Worm (Caenorhabditis elegans) whole organism, young adult: ENCODE results near the gene Y110A2AR.1.

Experiments
- B0035.1 ChIP-seq: sonication (generic microtip); optimal IDR thresholded peaks from 2 replicates; lab custom pipeline; 2016; ENCODE audit warnings: missing genetic modification characterization, mild to moderate bottlenecking, missing compliant biosample characterization, missing genotype, missing genetic modification reagents
- C17E4.6 ChIP-seq: fragments of 200-800 bp; sonication (Bioruptor generic); IDR thresholded peaks from 2 replicates; pipeline ENCODE4 v1.3.6; 2022; ENCODE audit warnings: missing genetic modification reagents, missing genetic modification characterization, missing compliant biosample characterization
- F52B5.7 ChIP-seq: sonication (generic microtip); optimal IDR thresholded peaks from 2 replicates; lab custom pipeline; 2016; ENCODE audit warnings: mild to moderate bottlenecking, missing genetic modification characterization, missing compliant biosample characterization
- K11D2.4 ChIP-seq: fragments of 200-800 bp; sonication (Bioruptor generic); IDR thresholded peaks from 2 replicates; pipeline ENCODE4 v1.3.6; 2022; ENCODE audit warnings: missing genetic modification reagents, missing genetic modification characterization, missing compliant biosample characterization
- Y79H2A.3 ChIP-seq: fragments of 200-800 bp; sonication (Bioruptor generic); conservative IDR thresholded peaks from 2 replicates; pipeline ENCODE4 v1.3.6; 2022; ENCODE audit warnings: missing genetic modification reagents, missing genetic modification characterization, missing compliant biosample characterization
- ama-1 ChIP-seq, 3 experiments: fragments of 150-350 bp in 1 of 3; sonication (generic microtip) in 2 of 3; optimal IDR thresholded peaks; 2 replicates each; lab custom pipeline; 2014 to 2018; ENCODE audit warnings: missing biosample characterization in 2 of 3, missing genetic modification characterization in 2 of 3, missing genetic modification reagents in 2 of 3
- aptf-2 ChIP-seq: fragments of 200-800 bp; sonication (Bioruptor generic); conservative IDR thresholded peaks from 2 replicates; pipeline ENCODE4 v1.3.6; 2022; ENCODE audit warnings: missing genetic modification reagents, missing genetic modification characterization, missing compliant biosample characterization
- aptf-3 ChIP-seq: fragments of 200-800 bp; sonication (Bioruptor generic); IDR thresholded peaks from 2 replicates; pipeline ENCODE4 v1.3.6; 2022; ENCODE audit warnings: missing genetic modification characterization, missing compliant biosample characterization
- atf-7 ChIP-seq: sonication (generic microtip); optimal IDR thresholded peaks from 2 replicates; lab custom pipeline; 2017; ENCODE audit warnings: mild to moderate bottlenecking, missing genetic modification characterization, missing compliant biosample characterization
- attf-3 ChIP-seq: fragments of 200-800 bp; sonication (Bioruptor generic); conservative IDR thresholded peaks from 2 replicates; pipeline ENCODE4 v1.3.6; 2022; ENCODE audit warnings: missing genetic modification reagents, missing genetic modification characterization, missing compliant biosample characterization
- attf-6 ChIP-seq: fragments of 200-800 bp; sonication (Bioruptor generic); IDR thresholded peaks from 2 replicates; pipeline ENCODE4 v1.3.6; 2022; ENCODE audit warnings: missing genetic modification reagents, missing genetic modification characterization, missing compliant biosample characterization
- cebp-1 ChIP-seq, 2 experiments: fragments of 200-800 bp in 1 of 2; sonication (Bioruptor generic) in 1 of 2; sonication (generic microtip) in 1 of 2; IDR thresholded peaks in 1 of 2; optimal IDR thresholded peaks in 1 of 2; 2 replicates each; pipeline versions ENCODE4 v1.3.6 to Lab custom; 2017 to 2022; ENCODE audit warnings: missing compliant biosample characterization in 2 of 2, missing genetic modification characterization in 2 of 2, mild to moderate bottlenecking in 1 of 2, missing genetic modification reagents in 1 of 2, moderate library complexity in 1 of 2
- cebp-2 ChIP-seq: fragments of 200-800 bp; sonication (Bioruptor generic); IDR thresholded peaks from 2 replicates; pipeline ENCODE4 v1.3.6; 2022; ENCODE audit warnings: missing genetic modification characterization, missing compliant biosample characterization
- ceh-79 ChIP-seq: sonication (generic microtip); optimal IDR thresholded peaks from 2 replicates; lab custom pipeline; 2017; ENCODE audit warnings: mild to moderate bottlenecking, missing genetic modification characterization, missing compliant biosample characterization
- chd-7 ChIP-seq: sonication (generic microtip); optimal IDR thresholded peaks from 2 replicates; lab custom pipeline; 2016; ENCODE audit warnings: mild to moderate bottlenecking, missing genetic modification characterization, moderate library complexity, missing compliant biosample characterization
- dox-1 ChIP-seq: fragments of 200-800 bp; sonication (Bioruptor generic); IDR thresholded peaks from 2 replicates; pipeline ENCODE4 v1.3.6; 2022; ENCODE audit warnings: missing genetic modification reagents, missing genetic modification characterization, missing compliant biosample characterization
- dpl-1 ChIP-seq: fragments of 150-350 bp; optimal IDR thresholded peaks from 2 replicates; lab custom pipeline; 2014; ENCODE audit warnings: missing biosample characterization, missing genetic modification reagents, missing genetic modification characterization
- egl-44 ChIP-seq: fragments of 200-800 bp; sonication (Bioruptor generic); IDR thresholded peaks from 2 replicates; pipeline ENCODE4 v1.3.6; 2022; ENCODE audit warnings: missing genetic modification reagents, missing genetic modification characterization, missing compliant biosample characterization
- egrh-3 ChIP-seq: fragments of 200-800 bp; sonication (Bioruptor generic); IDR thresholded peaks from 2 replicates; pipeline ENCODE4 v1.3.6; 2022; ENCODE audit warnings: missing genetic modification reagents, missing genetic modification characterization, missing compliant biosample characterization
- gei-17 ChIP-seq: fragments of 200-800 bp; sonication (Bioruptor generic); optimal IDR thresholded peaks from 2 replicates; lab custom pipeline; 2018; ENCODE audit warnings: mild to moderate bottlenecking, missing genetic modification characterization, missing compliant biosample characterization
- hlh-26 ChIP-seq: fragments of 200-800 bp; sonication (Bioruptor generic); conservative IDR thresholded peaks from 2 replicates; pipeline ENCODE4 v1.3.6; 2022; ENCODE audit warnings: missing genetic modification reagents, missing genetic modification characterization, missing compliant biosample characterization
- hmg-1.2 ChIP-seq: fragments of 200-800 bp; sonication (Bioruptor generic); IDR thresholded peaks from 2 replicates; pipeline ENCODE4 v1.3.6; 2022; ENCODE audit warnings: missing genetic modification reagents, missing genetic modification characterization, missing compliant biosample characterization
- hmg-20 ChIP-seq: fragments of 200-800 bp; sonication (Bioruptor generic); IDR thresholded peaks from 2 replicates; pipeline ENCODE4 v1.3.6; 2022; ENCODE audit warnings: missing genetic modification reagents, missing genetic modification characterization, missing compliant biosample characterization
- hsf-1 ChIP-seq: fragments of 200-800 bp; sonication (Bioruptor generic); IDR thresholded peaks from 2 replicates; pipeline ENCODE4 v1.3.6; 2022; ENCODE audit warnings: missing genetic modification reagents, missing genetic modification characterization, missing compliant biosample characterization
- lag-1 ChIP-seq: fragments of 200-800 bp; sonication (Bioruptor generic); IDR thresholded peaks from 2 replicates; pipeline ENCODE4 v1.3.6; 2022; ENCODE audit warnings: missing genetic modification reagents, missing genetic modification characterization, missing compliant biosample characterization
- let-526 ChIP-seq: fragments of 200-800 bp; sonication (Bioruptor generic); IDR thresholded peaks from 2 replicates; pipeline ENCODE4 v1.3.6; 2022; ENCODE audit warnings: missing genetic modification reagents, missing genetic modification characterization, missing compliant biosample characterization
- lin-54 ChIP-seq: fragments of 200-800 bp; sonication (Bioruptor generic); optimal IDR thresholded peaks from 2 replicates; lab custom pipeline; 2018; ENCODE audit warnings: mild to moderate bottlenecking, missing genetic modification characterization, missing compliant biosample characterization
- lsl-1 ChIP-seq: fragments of 200-800 bp; sonication (Bioruptor generic); optimal IDR thresholded peaks from 2 replicates; lab custom pipeline; 2018; ENCODE audit warnings: mild to moderate bottlenecking, missing genetic modification characterization, moderate library complexity, missing compliant biosample characterization
- madf-10 ChIP-seq: sonication (generic microtip); optimal IDR thresholded peaks from 2 replicates; lab custom pipeline; 2016; ENCODE audit warnings: mild to moderate bottlenecking, missing genetic modification characterization, missing compliant biosample characterization
- madf-3 ChIP-seq: fragments of 200-800 bp; sonication (Bioruptor generic); IDR thresholded peaks from 2 replicates; pipeline ENCODE4 v1.3.6; 2022; ENCODE audit warnings: missing genetic modification reagents, missing genetic modification characterization, missing compliant biosample characterization
- mel-28 ChIP-seq: sonication (generic microtip); optimal IDR thresholded peaks from 2 replicates; lab custom pipeline; 2016; ENCODE audit warnings: borderline replicate concordance, mild to moderate bottlenecking, missing genetic modification characterization, missing compliant biosample characterization
- mxl-1 ChIP-seq: sonication (generic microtip); optimal IDR thresholded peaks from 2 replicates; lab custom pipeline; 2016; ENCODE audit warnings: missing genetic modification characterization, missing compliant biosample characterization
- nfya-2 ChIP-seq: fragments of 200-800 bp; sonication (Bioruptor generic); IDR thresholded peaks from 2 replicates; pipeline ENCODE4 v1.3.6; 2022; ENCODE audit warnings: missing genetic modification reagents, missing genetic modification characterization, missing compliant biosample characterization
- nhr-80 ChIP-seq: sonication (generic microtip); optimal IDR thresholded peaks from 2 replicates; lab custom pipeline; 2016; ENCODE audit warnings: missing genetic modification characterization, missing compliant biosample characterization
- sdz-38 ChIP-seq: sonication (generic microtip); optimal IDR thresholded peaks from 2 replicates; lab custom pipeline; 2016; ENCODE audit warnings: missing genotype, missing genetic modification characterization, missing compliant biosample characterization
- sea-2 ChIP-seq: fragments of 200-800 bp; sonication (Bioruptor generic); IDR thresholded peaks from 2 replicates; pipeline ENCODE4 v1.3.6; 2022; ENCODE audit warnings: missing genetic modification characterization, missing compliant biosample characterization
- snpc-1.1 ChIP-seq: sonication (generic microtip); optimal IDR thresholded peaks from 2 replicates; lab custom pipeline; 2017; ENCODE audit warnings: missing genetic modification characterization, mild to moderate bottlenecking, missing compliant biosample characterization, antibody characterized with exemption, moderate library complexity, missing genotype, missing genetic modification reagents; ENCODE audit not compliant: insufficient read depth
- tbp1 ChIP-seq: fragments of 200-800 bp; sonication (Bioruptor generic); optimal IDR thresholded peaks from 2 replicates; lab custom pipeline; 2018; ENCODE audit warnings: mild to moderate bottlenecking, missing genetic modification characterization, missing compliant biosample characterization
- tlf-1 ChIP-seq: fragments of 200-800 bp; sonication (Bioruptor generic); optimal IDR thresholded peaks from 2 replicates; lab custom pipeline; 2018; ENCODE audit warnings: mild to moderate bottlenecking, missing genetic modification characterization, missing compliant biosample characterization
- unc-130 ChIP-seq: sonication (generic microtip); optimal IDR thresholded peaks from 2 replicates; lab custom pipeline; 2016; ENCODE audit warnings: missing genetic modification reagents, missing genetic modification characterization, missing compliant biosample characterization
- unc-62 ChIP-seq: fragments of 150-350 bp; optimal IDR thresholded peaks from 2 replicates; lab custom pipeline; 2014; ENCODE audit warnings: missing biosample characterization, missing genetic modification reagents, missing genetic modification characterization
- xnd-1 ChIP-seq: sonication (generic microtip); optimal IDR thresholded peaks from 2 replicates; lab custom pipeline; 2016; ENCODE audit warnings: missing genotype, missing genetic modification reagents, missing genetic modification characterization, missing compliant biosample characterization
- ztf-22 ChIP-seq: fragments of 200-800 bp; sonication (Bioruptor generic); optimal IDR thresholded peaks from 2 replicates; lab custom pipeline; 2018; ENCODE audit warnings: mild to moderate bottlenecking, missing genetic modification characterization, moderate library complexity, missing compliant biosample characterization
- ztf-26 ChIP-seq: sonication (generic microtip); optimal IDR thresholded peaks from 2 replicates; lab custom pipeline; 2017; ENCODE audit warnings: missing genetic modification characterization, missing compliant biosample characterization
- ztf-6 ChIP-seq: fragments of 200-800 bp; sonication (Bioruptor generic); IDR thresholded peaks from 2 replicates; pipeline ENCODE4 v1.3.6; 2022; ENCODE audit warnings: missing genetic modification reagents, missing genetic modification characterization, missing compliant biosample characterization

Y110A2AR.1 gene

ce11 chrII:2878909-2879308 lies 40.6 kb upstream of the Y110A2AR.1 start:
- TF ChIP-seq Y79H2A.3: no peak
- TF ChIP-seq hsf-1 (GFP tag; lab: Robert Waterston, UW): no peak
- TF ChIP-seq F52B5.7 (tag; lab: Kevin White, UChicago): no peak
- no peak for TF ChIP-seq dpl-1 (GFP tag; lab: Kevin White, UChicago)
- no peak for TF ChIP-seq let-526 (GFP tag; lab: Robert Waterston, UW)
- no peak for TF ChIP-seq K11D2.4
- no peak for TF ChIP-seq chd-7 (tag; lab: Kevin White, UChicago)
- no peak for TF ChIP-seq lin-54 (GFP tag; lab: Kevin White, UChicago)

- no peak for TF ChIP-seq tlf-1 (GFP tag; lab: Kevin White, UChicago)
- 0 out of 2 replicates have a peak, but pooled peaks have one; percentile 31 for TF ChIP-seq lag-1 (GFP tag; lab: Robert Waterston, UW)
- no peak for TF ChIP-seq ztf-6 (GFP tag; lab: Robert Waterston, UW)
- no peak for TF ChIP-seq dox-1
- no peak for TF ChIP-seq lin-54 (GFP tag; lab: Kevin White, UChicago)
- TF ChIP-seq cebp-2 (GFP tag; lab: Robert Waterston, UW): no peak
- TF ChIP-seq mel-28 (tag; lab: Kevin White, UChicago): no peak
- TF ChIP-seq aptf-2 (GFP tag; lab: Robert Waterston, UW): no peak
- TF ChIP-seq Y79H2A.3: no peak
- no peak for TF ChIP-seq B0035.1
- no peak for TF ChIP-seq atf-7 (tag; lab: Kevin White, UChicago)
- TF ChIP-seq madf-3 (GFP tag; lab: Robert Waterston, UW): no peak
- TF ChIP-seq hmg-1.2 (GFP tag; lab: Robert Waterston, UW): peak; percentile 81
- TF ChIP-seq aptf-3 (GFP tag; lab: Robert Waterston, UW): no peak
- no peak for TF ChIP-seq C17E4.6 (GFP tag; lab: Robert Waterston, UW)
- peak; percentile 19 for TF ChIP-seq egrh-3 (GFP tag; lab: Robert Waterston, UW)
- no peak for TF ChIP-seq ztf-26
- TF ChIP-seq hmg-20 (GFP tag; lab: Robert Waterston, UW): 0 out of 2 replicates have a peak, but pooled peaks have one; percentile 23
- TF ChIP-seq snpc-1.1 (tag; lab: Kevin White, UChicago): no peak
- no peak for TF ChIP-seq xnd-1 (tag; lab: Kevin White, UChicago)
- TF ChIP-seq egl-44 (GFP tag; lab: Robert Waterston, UW): no peak
- TF ChIP-seq nfya-2 (GFP tag; lab: Robert Waterston, UW): no peak
- no peak for TF ChIP-seq ztf-22 (GFP tag; lab: Kevin White, UChicago)
- no peak for TF ChIP-seq mxl-1 (tag; lab: Kevin White, UChicago)
- no peak for TF ChIP-seq gei-17
- TF ChIP-seq ama-1 (optimal IDR thresholded peaks at IDR 0.05; lab: Kevin White, UChicago): no peak
- no peak for TF ChIP-seq ama-1 (GFP tag; optimal IDR thresholded peaks at IDR 0.05; lab: Kevin White, UChicago)
- TF ChIP-seq K11D2.4: no peak
- TF ChIP-seq chd-7 (tag; lab: Kevin White, UChicago): no peak
- no peak for TF ChIP-seq nhr-80 (tag; lab: Kevin White, UChicago)
- TF ChIP-seq lsl-1 (GFP tag; lab: Kevin White, UChicago): no peak
- no peak for TF ChIP-seq F52B5.7 (tag; lab: Kevin White, UChicago)
- TF ChIP-seq unc-130: no peak
- no peak for TF ChIP-seq sdz-38 (tag; lab: Kevin White, UChicago)
- TF ChIP-seq, all 124 proteins: peak for 4
Observed at ce11 chrII:2881088-2881487, 38.4 kb upstream of the Y110A2AR.1 start.

- TF ChIP-seq hsf-1 (GFP tag; lab: Robert Waterston, UW) (no peak), hlh-26 (GFP tag; lab: Robert Waterston, UW) (no peak), ceh-79 (tag; lab: Kevin White, UChicago) (no peak), attf-3 (GFP tag; lab: Robert Waterston, UW) (no peak), tbp1 (GFP tag; lab: Kevin White, UChicago) (no peak), attf-6 (GFP tag; lab: Robert Waterston, UW) (no peak), cebp-1 (GFP tag; IDR thresholded peaks at IDR 0.05; lab: Robert Waterston, UW) (no peak), cebp-1 (tag; optimal IDR thresholded peaks at IDR 0.05; lab: Kevin White, UChicago) (no peak), madf-10 (tag; lab: Kevin White, UChicago) (no peak), unc-62 (GFP tag; lab: Kevin White, UChicago) (no peak), sea-2 (GFP tag; lab: Robert Waterston, UW) (no peak)
- TF ChIP-seq, all 124 proteins: peak for 0
Observed at ce11 chrII:2884810-2885209, 34.7 kb upstream of the Y110A2AR.1 start, which contains the start of gene pigw-1. Gene pigw-1 (minus strand): TSS chrII:2884910.
